Worm (Caenorhabditis elegans) whole organism, L1 larva: ENCODE data around the gene C18D11.6.

Experiments
- F16B12.6 ChIP-seq: fragments of 150-350 bp; optimal IDR thresholded peaks from 2 replicates; lab custom pipeline; 2014; ENCODE audit warnings: missing biosample characterization, missing genetic modification characterization
- Y116A8C.19 ChIP-seq: sonication (generic microtip); optimal IDR thresholded peaks from 2 replicates; lab custom pipeline; 2016; ENCODE audit warnings: missing compliant biosample characterization, missing genetic modification characterization, borderline replicate concordance
- blmp-1 ChIP-seq: fragments of 150-350 bp; optimal IDR thresholded peaks from 2 replicates; lab custom pipeline; 2014; ENCODE audit warnings: missing biosample characterization, missing genetic modification characterization
- ceh-63 ChIP-seq: fragments of 200-800 bp; sonication (Bioruptor generic); optimal IDR thresholded peaks from 2 replicates; lab custom pipeline; 2018; ENCODE audit warnings: mild to moderate bottlenecking, missing genetic modification characterization, missing compliant biosample characterization
- ceh-8 ChIP-seq: fragments of 200-800 bp; sonication (Bioruptor generic); optimal IDR thresholded peaks from 2 replicates; lab custom pipeline; 2018; ENCODE audit warnings: mild to moderate bottlenecking, missing genetic modification characterization, moderate library complexity, missing compliant biosample characterization
- ceh-82 ChIP-seq, 3 experiments: fragments of 150-350 bp in 1 of 3; sonication (generic microtip) in 2 of 3; optimal IDR thresholded peaks; 2 replicates each; lab custom pipeline; 2014 to 2017; ENCODE audit warnings: missing biosample characterization in 3 of 3, missing genetic modification characterization in 3 of 3
- ceh-90 ChIP-seq: sonication (generic microtip); optimal IDR thresholded peaks from 2 replicates; lab custom pipeline; 2016; ENCODE audit warnings: missing genetic modification characterization, missing compliant biosample characterization
- ces-1 ChIP-seq: fragments of 150-350 bp; optimal IDR thresholded peaks from 2 replicates; lab custom pipeline; 2014; ENCODE audit warnings: missing biosample characterization, missing genetic modification reagents, missing genetic modification characterization
- dpl-1 ChIP-seq, 3 experiments: fragments of 150-350 bp in 2 of 3; sonication (generic microtip) in 1 of 3; optimal IDR thresholded peaks; 2 replicates each; lab custom pipeline; 2014 to 2017; ENCODE audit warnings: missing biosample characterization in 3 of 3, missing genetic modification characterization in 3 of 3, missing genetic modification reagents in 3 of 3
- elt-2 ChIP-seq: sonication (generic microtip); optimal IDR thresholded peaks from 2 replicates; lab custom pipeline; 2016; ENCODE audit warnings: missing genetic modification characterization, mild to moderate bottlenecking, inconsistent platforms, missing compliant biosample characterization, missing genetic modification reagents
- elt-3 ChIP-seq, 6 experiments: fragments of 150-350 bp in 1 of 6; sonication (generic microtip); optimal IDR thresholded peaks; 2 replicates each; lab custom pipeline; 2017 to 2018; ENCODE audit warnings: missing biosample characterization in 6 of 6, missing genetic modification characterization in 6 of 6, inconsistent platforms in 1 of 6
- isw-1 ChIP-seq: fragments of 200-800 bp; sonication (Bioruptor generic); IDR thresholded peaks from 2 replicates; pipeline ENCODE4 v1.3.6; 2022; ENCODE audit warnings: missing genetic modification characterization, missing compliant biosample characterization
- lin-14 ChIP-seq: fragments of 200-800 bp; sonication (Bioruptor generic); optimal IDR thresholded peaks from 2 replicates; lab custom pipeline; 2018; ENCODE audit warnings: mild to moderate bottlenecking, missing genetic modification characterization, moderate library complexity, missing compliant biosample characterization
- lin-39 ChIP-seq: fragments of 150-350 bp; optimal IDR thresholded peaks from 2 replicates; lab custom pipeline; 2014; ENCODE audit warnings: missing biosample characterization, missing genetic modification reagents, missing genetic modification characterization
- lsy-2 ChIP-seq, 2 experiments: fragments of 150-350 bp; optimal IDR thresholded peaks; 2 replicates each; lab custom pipeline; 2014; ENCODE audit warnings: missing biosample characterization in 2 of 2, missing genetic modification characterization in 2 of 2
- mef-2 ChIP-seq: fragments of 150-350 bp; optimal IDR thresholded peaks from 2 replicates; lab custom pipeline; 2014; ENCODE audit warnings: missing biosample characterization, missing genetic modification characterization
- mep-1 ChIP-seq: fragments of 150-350 bp; optimal IDR thresholded peaks from 2 replicates; lab custom pipeline; 2014; ENCODE audit warnings: missing biosample characterization, missing genetic modification characterization
- nhr-19 ChIP-seq: fragments of 200-800 bp; sonication (Bioruptor generic); conservative IDR thresholded peaks from 2 replicates; pipeline ENCODE4 v1.3.6; 2022; ENCODE audit warnings: missing genetic modification characterization, missing compliant biosample characterization
- nhr-20 ChIP-seq: sonication (generic microtip); optimal IDR thresholded peaks from 2 replicates; lab custom pipeline; 2016; ENCODE audit warnings: mild to moderate bottlenecking, missing genetic modification characterization, missing compliant biosample characterization
- nhr-28 ChIP-seq: fragments of 150-350 bp; optimal IDR thresholded peaks from 2 replicates; lab custom pipeline; 2014; ENCODE audit warnings: missing biosample characterization, missing genetic modification characterization
- nhr-71 ChIP-seq: sonication (generic microtip); optimal IDR thresholded peaks from 2 replicates; lab custom pipeline; 2016; ENCODE audit warnings: mild to moderate bottlenecking, missing genetic modification characterization, moderate library complexity, missing compliant biosample characterization
- nhr-84 ChIP-seq: sonication (generic microtip); optimal IDR thresholded peaks from 2 replicates; lab custom pipeline; 2017; ENCODE audit warnings: missing biosample characterization, missing genetic modification characterization
- nhr-85 ChIP-seq: sonication (generic microtip); peaks from one replicate; lab custom pipeline; 2016; ENCODE audit warnings: missing genetic modification characterization, inconsistent platforms, missing compliant biosample characterization
- pag-3 ChIP-seq: sonication (generic microtip); optimal IDR thresholded peaks from 2 replicates; lab custom pipeline; 2017; ENCODE audit warnings: missing genetic modification characterization, mild to moderate bottlenecking, missing compliant biosample characterization, antibody characterized with exemption, borderline replicate concordance; ENCODE audit not compliant: insufficient read depth
- pax-3 ChIP-seq: fragments of 200-800 bp; sonication (Bioruptor generic); optimal IDR thresholded peaks from 2 replicates; lab custom pipeline; 2018; ENCODE audit warnings: mild to moderate bottlenecking, missing genetic modification characterization, moderate library complexity, missing compliant biosample characterization
- pqm-1 ChIP-seq: sonication (generic microtip); optimal IDR thresholded peaks from 3 replicates; lab custom pipeline; 2017; ENCODE audit warnings: missing biosample characterization, missing genetic modification characterization
- snpc-4 ChIP-seq: fragments of 150-350 bp; optimal IDR thresholded peaks from 2 replicates; lab custom pipeline; 2014; ENCODE audit warnings: missing biosample characterization, missing genetic modification characterization
- snu-23 ChIP-seq: sonication (generic microtip); optimal IDR thresholded peaks from 2 replicates; lab custom pipeline; 2016; ENCODE audit warnings: missing genetic modification characterization, missing compliant biosample characterization
- tbx-2 ChIP-seq: sonication (generic microtip); optimal IDR thresholded peaks from 2 replicates; lab custom pipeline; 2016; ENCODE audit warnings: missing genetic modification characterization, missing compliant biosample characterization
- unc-130 ChIP-seq: fragments of 150-350 bp; optimal IDR thresholded peaks from 2 replicates; lab custom pipeline; 2017; ENCODE audit warnings: missing biosample characterization, missing genetic modification characterization, inconsistent platforms
- xbp-1 ChIP-seq: sonication (generic microtip); optimal IDR thresholded peaks from 2 replicates; lab custom pipeline; 2016; ENCODE audit warnings: missing genetic modification characterization, missing compliant biosample characterization
- zag-1 ChIP-seq: fragments of 150-350 bp; optimal IDR thresholded peaks from 2 replicates; lab custom pipeline; 2014; ENCODE audit warnings: missing biosample characterization, missing genetic modification characterization
- zip-4 ChIP-seq: fragments of 200-800 bp; sonication (Bioruptor generic); optimal IDR thresholded peaks from 2 replicates; lab custom pipeline; 2018; ENCODE audit warnings: mild to moderate bottlenecking, missing genetic modification characterization, moderate library complexity, missing compliant biosample characterization

The C18D11.6 gene

DNA sequence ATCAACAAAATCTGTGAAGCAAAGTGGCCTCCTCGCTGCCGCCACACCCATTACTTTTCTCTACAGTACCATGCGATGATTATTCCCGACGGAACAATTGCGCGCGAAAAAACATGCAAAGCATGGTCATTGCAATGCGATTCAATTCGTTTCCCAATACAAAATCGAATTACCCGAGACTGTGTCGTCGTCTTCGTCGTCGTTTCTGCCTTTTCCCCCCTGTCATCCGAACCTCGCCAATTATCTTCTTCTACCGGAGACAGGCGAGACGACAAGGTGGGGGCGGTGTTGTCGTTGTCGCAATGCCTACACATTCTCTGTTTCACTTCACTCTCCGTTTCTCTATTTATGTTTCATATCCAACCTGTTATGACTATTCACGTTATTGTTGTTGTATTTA is 1.5 kb downstream of the C18D11.6 start (continued):
- TF ChIP-seq dpl-1 (GFP tag; optimal IDR thresholded peaks at IDR 0.05; lab: Kevin White, UChicago), result peak; percentile 26 to 43 (median 31)
- TF ChIP-seq snpc-4 (tag; lab: Kevin White, UChicago), result peak; percentile 31
- TF ChIP-seq, all 84 proteins: peak for 17

DNA sequence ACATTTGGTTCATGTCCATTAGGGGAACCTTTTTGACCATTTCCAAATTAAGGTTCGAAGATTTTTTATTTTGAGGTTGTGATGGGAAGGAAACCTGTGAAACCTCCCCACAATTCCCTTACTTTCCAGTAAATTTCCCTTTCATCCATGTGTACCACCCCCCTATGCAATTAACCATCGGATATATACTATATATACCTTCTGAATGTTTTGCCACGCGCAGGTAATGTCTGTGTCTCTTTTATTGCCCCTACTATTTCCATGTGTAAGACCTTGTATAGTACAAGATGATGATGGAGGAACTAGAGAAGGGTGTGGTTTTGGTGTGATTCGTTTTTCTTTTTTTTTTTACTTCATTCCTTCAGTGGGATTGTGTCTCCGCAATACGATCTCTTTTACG is 4.3 kb downstream of the C18D11.6 start:
- TF ChIP-seq ceh-90 (tag; lab: Kevin White, UChicago) (no peak), Y116A8C.19 (tag; lab: Kevin White, UChicago) (no peak), zip-4 (GFP tag; lab: Kevin White, UChicago) (no peak), ces-1 (GFP tag; lab: Kevin White, UChicago) (no peak), elt-3 (tag; optimal IDR thresholded peaks at IDR 0.05; lab: Kevin White, UChicago) (no peak), nhr-28 (no peak), zag-1 (tag; lab: Kevin White, UChicago) (no peak), lin-39 (tag; lab: Kevin White, UChicago) (no peak), snu-23 (GFP tag; lab: Kevin White, UChicago) (peak; percentile 14), tbx-2 (no peak), nhr-85 (tag; lab: Kevin White, UChicago) (peak; percentile 44), unc-130 (tag; lab: Kevin White, UChicago) (no peak), F16B12.6 (tag; lab: Kevin White, UChicago) (no peak), blmp-1 (tag; lab: Kevin White, UChicago) (peak; percentile 86), ceh-82 (tag; optimal IDR thresholded peaks at IDR 0.05; lab: Kevin White, UChicago) (no peak), ceh-8 (no peak), isw-1 (no peak), lin-14 (peak; percentile 65), nhr-20 (peak; percentile 29), mep-1 (tag; lab: Kevin White, UChicago) (peak; percentile 34)

DNA sequence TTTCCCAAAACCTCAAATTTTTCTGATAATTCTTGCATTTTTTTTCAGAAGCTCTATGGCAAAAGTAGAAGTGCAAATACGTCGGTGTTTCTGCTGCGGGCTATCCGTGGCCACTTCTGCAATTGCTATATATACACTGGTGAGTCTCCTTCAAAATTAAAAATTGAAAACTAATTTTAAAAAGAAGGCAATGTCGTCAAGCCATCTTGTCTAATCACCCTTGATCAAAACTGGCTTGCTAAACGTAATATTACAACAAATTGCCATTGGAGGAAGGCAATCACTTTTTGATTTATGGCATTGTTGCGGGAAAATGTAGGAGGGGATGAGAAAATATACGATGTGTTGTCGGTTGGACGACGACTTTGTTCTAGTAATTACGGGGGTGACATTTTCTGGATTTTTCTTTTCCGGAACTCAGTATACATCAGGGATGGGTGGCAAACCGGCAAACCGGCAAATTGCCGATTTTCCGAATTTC is 6.2 kb downstream of the C18D11.6 start, which contains the start of gene C18D11.1:
C18D11.1 (plus strand) TSS at position 51 of the 481 bp plus-strand sequence.
- TF ChIP-seq mef-2 (tag; lab: Kevin White, UChicago) (no peak), pax-3 (tag; lab: Kevin White, UChicago) (no peak), pag-3 (tag; lab: Kevin White, UChicago) (peak; percentile 47), nhr-85 (tag; lab: Kevin White, UChicago) (peak; percentile 53), lin-39 (tag; lab: Kevin White, UChicago) (no peak), nhr-19 (GFP tag; lab: Robert Waterston, UW) (no peak), nhr-84 (tag; lab: Kevin White, UChicago) (no peak), pqm-1 (no peak), lsy-2 (tag; optimal IDR thresholded peaks at IDR 0.05; lab: Kevin White, UChicago) (no peak)

DNA sequence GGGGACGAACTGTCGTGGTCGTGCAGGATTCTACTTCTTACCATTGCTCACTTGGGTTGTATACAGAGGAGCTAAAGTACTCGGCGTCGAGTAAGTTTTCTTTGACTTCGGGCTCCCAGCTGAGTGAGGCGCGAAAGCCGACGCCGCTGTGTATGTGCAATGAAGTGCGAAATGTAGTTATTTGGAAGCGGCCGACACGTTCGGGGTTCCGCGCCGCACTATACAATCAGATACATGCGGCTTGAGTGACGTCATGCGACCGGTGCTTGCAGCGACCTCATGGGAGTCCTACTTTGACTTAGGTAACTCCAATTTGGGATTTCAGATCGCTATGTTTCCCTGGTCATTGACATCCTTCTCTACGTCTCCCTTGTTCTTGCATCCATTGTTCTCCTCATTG is 7.5 kb downstream of the C18D11.6 start:
- no peak for TF ChIP-seq ceh-63 (GFP tag; lab: Kevin White, UChicago)
- peak; percentile 90 for TF ChIP-seq snpc-4 (tag; lab: Kevin White, UChicago)
- TF ChIP-seq nhr-71, result peak; percentile 15

ce11 chrIII:11822407-11822806 is 12.1 kb downstream of the C18D11.6 start, which contains the start of gene maa-1:
maa-1 (minus strand) TSS chrIII:11822526.
- TF ChIP-seq xbp-1 (tag; lab: Kevin White, UChicago), result no peak
- peak; percentile 57 for TF ChIP-seq elt-2 (tag; lab: Kevin White, UChicago)
- TF ChIP-seq nhr-20, result peak; percentile 18
